Fruit fly (Drosophila melanogaster): ENCODE measurements around the gene Pfdn6.

- TF ChIP-seq CG10348 (GFP tag; IDR thresholded peaks at IDR 0.05) (no peak), fd96Ca (GFP tag; IDR thresholded peaks at IDR 0.05) (peak; percentile 41; the same call in 1 of the 3 replicates), CG15710 (tag; optimal IDR thresholded peaks at IDR 0.05) (peak; percentile 8), CG14655 (GFP tag; optimal IDR thresholded peaks at IDR 0.05) (no peak), Ets98B (GFP tag; IDR thresholded peaks at IDR 0.05) (0 out of 2 replicates have a peak, but pooled peaks have one; percentile 29), CG9948 (tag; optimal IDR thresholded peaks at IDR 0.05) (no peak), gl (tag; optimal IDR thresholded peaks at IDR 0.05) (no peak), CG8159 (tag; optimal IDR thresholded peaks at IDR 0.05) (peak; percentile 32)
Observed at dm6 chr3L:19905427-19905826, 18.0 kb upstream of the Pfdn6 start.
